Worm (Caenorhabditis elegans): ENCODE results near the gene srap-1.

The srap-1 gene

DNA sequence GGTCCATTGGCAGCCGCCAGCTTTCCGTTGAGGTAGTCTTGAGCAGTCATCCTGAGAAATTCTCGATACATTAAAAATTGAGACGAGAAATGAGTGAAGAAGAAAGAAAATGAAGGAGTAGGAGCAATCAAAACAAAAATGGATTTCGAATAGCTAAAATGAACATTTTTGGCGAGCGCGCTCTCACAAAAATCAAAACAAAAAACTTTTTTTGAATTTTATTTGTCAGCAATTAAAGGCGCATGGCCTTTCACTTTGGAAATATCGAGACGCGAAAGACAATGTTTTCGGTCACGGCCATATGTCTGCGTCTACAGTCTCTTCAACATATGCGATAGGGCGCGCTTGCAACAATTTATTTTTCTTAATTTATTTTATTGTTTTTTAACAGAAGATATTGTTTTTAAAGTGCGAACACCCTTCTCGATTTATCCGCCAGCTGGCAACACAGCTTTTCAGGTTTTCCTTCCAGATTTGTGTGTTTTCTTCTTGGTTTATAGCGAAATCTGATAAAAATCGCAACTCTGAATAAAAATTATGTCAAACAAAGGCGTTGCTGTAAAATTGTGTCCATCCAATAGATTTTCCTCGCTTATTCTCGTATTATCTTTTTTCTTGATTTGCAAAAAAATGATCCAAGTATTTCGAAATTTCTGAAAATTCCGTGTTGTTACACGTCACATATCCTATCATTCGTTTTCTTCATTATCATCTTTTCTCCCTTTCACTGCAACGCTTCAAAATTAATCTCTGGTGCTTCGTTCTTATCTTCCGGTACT, 36.0 kb downstream of the srap-1 start, which contains the start of the genes rpn-9 and T06D8.9:
Gene rpn-9, minus strand, starts transcription at position 51 of the 779 bp plus-strand sequence.
Gene T06D8.9, plus strand, starts transcription at position 729 of the 779 bp plus-strand sequence.
- TF ChIP-seq F10E7.11 (tag; optimal IDR thresholded peaks at IDR 0.05) (no peak), egrh-3 (GFP tag; IDR thresholded peaks at IDR 0.05) (no peak), F49E8.2 (tag; optimal IDR thresholded peaks at IDR 0.05; ENCODE audit: insufficient read depth) (peak; percentile 66), madf-3 (GFP tag; IDR thresholded peaks at IDR 0.05) (0 out of 2 replicates have a peak, but pooled peaks have one; percentile 15), Y79H2A.3 (GFP tag; conservative IDR thresholded peaks at IDR 0.05) (no peak), zim-3 (tag; optimal IDR thresholded peaks at IDR 0.05) (no peak), F39B2.1 (GFP tag; IDR thresholded peaks at IDR 0.05) (no peak), aptf-3 (GFP tag; IDR thresholded peaks at IDR 0.05) (no peak), F52B5.7 (tag; optimal IDR thresholded peaks at IDR 0.05) (no peak), K12H6.12 (tag; optimal IDR thresholded peaks at IDR 0.05) (peak; percentile 48), atf-7 (tag; optimal IDR thresholded peaks at IDR 0.05) (no peak), lin-40 (tag; optimal IDR thresholded peaks at IDR 0.05) (no peak), mcd-1 (GFP tag; IDR thresholded peaks at IDR 0.05) (peak; percentile 94), madf-10 (tag; optimal IDR thresholded peaks at IDR 0.05) (peak; percentile 18), nhr-80 (tag; optimal IDR thresholded peaks at IDR 0.05) (peak; percentile 64), nhr-179 (tag; optimal IDR thresholded peaks at IDR 0.05) (no peak), repo-1 (tag; optimal IDR thresholded peaks at IDR 0.05) (no peak), dpl-1 (GFP tag; optimal IDR thresholded peaks at IDR 0.05) (peak; percentile 66), lin-26 (GFP tag; IDR thresholded peaks at IDR 0.05) (no peak), nfya-1 (tag; optimal IDR thresholded peaks at IDR 0.05; ENCODE audit: borderline replicate concordance, insufficient read depth) (no peak), ceh-27 (GFP tag; optimal IDR thresholded peaks at IDR 0.05) (peak; percentile 54), F22D6.2 (tag; optimal IDR thresholded peaks at IDR 0.05) (no peak), dpff-1 (tag; optimal IDR thresholded peaks at IDR 0.05) (no peak), tlf-1 (GFP tag; optimal IDR thresholded peaks at IDR 0.05) (peak; percentile 57), ztf-25 (GFP tag; IDR thresholded peaks at IDR 0.05) (no peak), hmg-20 (GFP tag; IDR thresholded peaks at IDR 0.05) (no peak), cebp-2 (GFP tag; IDR thresholded peaks at IDR 0.05) (no peak), Y95B8A.8 (GFP tag; IDR thresholded peaks at IDR 0.05) (peak; percentile 77; the same call in 1 of the 2 replicates), tbx-9 (tag; optimal IDR thresholded peaks at IDR 0.05; ENCODE audit: borderline replicate concordance) (no peak), B0261.1 (tag; optimal IDR thresholded peaks at IDR 0.05) (no peak), C06A6.2 (GFP tag; conservative IDR thresholded peaks at IDR 0.05) (no peak), tbp1 (GFP tag; optimal IDR thresholded peaks at IDR 0.05) (peak; percentile 67), sdz-38 (tag; optimal IDR thresholded peaks at IDR 0.05) (no peak), nhr-27 (tag; optimal IDR thresholded peaks at IDR 0.05) (no peak), ceh-91 (GFP tag; IDR thresholded peaks at IDR 0.05) (peak; percentile 86), mxl-1 (tag; optimal IDR thresholded peaks at IDR 0.05) (no peak), ztf-28 (GFP tag; IDR thresholded peaks at IDR 0.05) (no peak), ztf-26 (tag; optimal IDR thresholded peaks at IDR 0.05) (no peak), rec-8 (tag; optimal IDR thresholded peaks at IDR 0.05) (no peak), lin-35 (GFP tag; optimal IDR thresholded peaks at IDR 0.05) (peak in 2 of 3 experiments; percentile 15 to 71), unc-62 (GFP tag; optimal IDR thresholded peaks at IDR 0.05) (no peak), nhr-120 (GFP tag; IDR thresholded peaks at IDR 0.05) (no peak), snpc-1.3 (tag; optimal IDR thresholded peaks at IDR 0.05; ENCODE audit: insufficient read depth) (peak; percentile 82), lir-1 (GFP tag; conservative IDR thresholded peaks at IDR 0.05) (peak; percentile 58; the same call in 1 of the 2 replicates), hsf-1 (GFP tag; IDR thresholded peaks at IDR 0.05) (peak; percentile 78), C17E4.6 (GFP tag; IDR thresholded peaks at IDR 0.05) (0 out of 2 replicates have a peak, but pooled peaks have one; percentile 10), F57A8.1 (GFP tag; optimal IDR thresholded peaks at IDR 0.05) (no peak)

All from whole organism, young adult.